Fruit fly (Drosophila melanogaster): ENCODE results near the gene CG13606.

dm6 chr3R:24206341-24207114, 34.1 kb downstream of the CG13606 start:
- TF ChIP-seq fd59A (GFP tag; optimal IDR thresholded peaks at IDR 0.05) (peak; percentile 19), CG15336 (GFP tag; IDR thresholded peaks at IDR 0.05) (peak; percentile 42; the same call in 1 of the 2 replicates), cyc (GFP tag; optimal IDR thresholded peaks at IDR 0.05) (no peak), Hr4 (GFP tag; optimal IDR thresholded peaks at IDR 0.05) (peak; percentile 41), Eip78C (GFP tag) (peak; percentile 95), CG10631 (GFP tag; optimal IDR thresholded peaks at IDR 0.05) (peak; percentile 39)
